Worm (Caenorhabditis elegans): ENCODE results near the gene lipl-4.
A peak's percentile ranks its signal among the peaks of the same experiment; 100 is the strongest.
"Not testable (repeated sequence)": the region's sequence is repeated elsewhere in the genome, so short reads cannot be mapped to it uniquely, and the experiment has no call there.

The lipl-4 gene

DNA sequence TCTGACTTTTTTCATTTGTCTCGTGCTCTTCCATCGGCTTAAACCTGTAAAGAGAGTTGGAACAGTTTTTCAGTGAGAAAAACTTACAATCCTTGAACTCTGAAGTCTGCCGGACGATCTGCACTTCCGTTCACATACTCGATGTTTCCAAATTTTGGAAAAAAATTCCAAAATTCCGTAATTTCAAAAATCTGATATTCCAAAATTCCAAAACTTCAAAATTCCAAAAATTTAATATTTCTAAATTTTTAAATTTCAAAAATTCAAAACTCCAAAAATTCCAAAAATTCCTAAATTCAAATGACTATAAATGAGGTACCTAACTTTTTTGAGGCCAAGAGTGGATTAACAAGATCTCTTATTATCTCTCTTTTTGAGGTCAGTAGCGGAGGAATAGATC, 26.6 kb downstream of the lipl-4 start, which contains the start of gene EGAP9.4:
Gene EGAP9.4, plus strand, starts transcription at position 301 of the 400 bp plus-strand sequence.
- no peak for TF ChIP-seq nhr-11 (tag; optimal IDR thresholded peaks at IDR 0.05)
- no peak for TF ChIP-seq egl-27 (tag; optimal IDR thresholded peaks at IDR 0.05)
- TF ChIP-seq nhr-25 (tag; optimal IDR thresholded peaks at IDR 0.05), result no peak
- TF ChIP-seq nhr-77 (tag; optimal IDR thresholded peaks at IDR 0.05), result no peak
- TF ChIP-seq blmp-1 (tag; optimal IDR thresholded peaks at IDR 0.05; ENCODE audit: insufficient read depth), result no peak
- no peak for TF ChIP-seq elt-1 (tag; optimal IDR thresholded peaks at IDR 0.05)
- TF ChIP-seq gmeb-1 (tag; optimal IDR thresholded peaks at IDR 0.05), result no peak

DNA sequence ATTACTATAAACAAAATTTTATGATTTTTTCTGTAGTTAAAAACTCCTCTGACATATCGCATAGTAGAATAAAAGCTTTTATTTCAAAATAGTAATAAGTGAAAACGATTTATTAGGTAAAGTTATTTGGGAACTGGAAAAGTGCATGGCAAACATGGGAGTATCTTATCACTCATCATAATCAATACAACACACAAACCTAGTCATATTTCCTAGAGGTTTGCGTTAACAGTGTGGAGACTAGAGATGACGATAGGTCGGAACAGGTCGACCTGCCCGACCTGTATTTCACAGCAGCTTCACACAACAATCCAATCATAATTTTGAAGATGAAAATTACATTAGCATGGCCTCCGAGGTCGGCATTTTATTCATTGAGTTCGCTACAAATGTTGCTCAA, 30.0 kb downstream of the lipl-4 start, which contains the start of gene EGAP9.3:
Gene EGAP9.3, minus strand, starts transcription at position 131 of the 400 bp plus-strand sequence.
- TF ChIP-seq nhr-12 (tag; optimal IDR thresholded peaks at IDR 0.05) (no peak), fos-1 (tag; optimal IDR thresholded peaks at IDR 0.05) (peak; percentile 74)

DNA sequence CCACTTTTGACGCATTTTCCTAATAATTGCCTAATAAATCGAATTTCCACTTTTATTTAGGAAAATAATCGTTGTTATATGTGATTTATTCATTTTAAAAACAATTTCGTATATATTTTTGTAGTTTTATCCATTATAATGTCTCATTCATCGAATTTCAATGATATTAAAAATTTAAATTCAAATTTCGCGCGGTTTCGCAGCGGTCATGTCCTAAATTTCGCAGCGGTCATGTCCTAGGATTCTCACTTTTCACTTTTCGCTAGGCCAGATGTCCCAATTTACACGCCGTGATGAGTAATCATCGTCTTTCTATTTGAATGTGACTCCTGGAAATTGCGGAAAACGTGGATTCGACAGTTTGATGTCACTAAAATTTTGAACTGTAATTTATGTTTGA, 31.8 kb downstream of the lipl-4 start, which contains the start of gene ZK1055.4:
Gene ZK1055.4, plus strand, starts transcription at position 301 of the 400 bp plus-strand sequence.
- not testable (repeated sequence) for TF ChIP-seq F13H6.1 (tag; optimal IDR thresholded peaks at IDR 0.05); lin-13 (GFP tag; optimal IDR thresholded peaks at IDR 0.05); unc-39 (tag; optimal IDR thresholded peaks at IDR 0.05)

DNA sequence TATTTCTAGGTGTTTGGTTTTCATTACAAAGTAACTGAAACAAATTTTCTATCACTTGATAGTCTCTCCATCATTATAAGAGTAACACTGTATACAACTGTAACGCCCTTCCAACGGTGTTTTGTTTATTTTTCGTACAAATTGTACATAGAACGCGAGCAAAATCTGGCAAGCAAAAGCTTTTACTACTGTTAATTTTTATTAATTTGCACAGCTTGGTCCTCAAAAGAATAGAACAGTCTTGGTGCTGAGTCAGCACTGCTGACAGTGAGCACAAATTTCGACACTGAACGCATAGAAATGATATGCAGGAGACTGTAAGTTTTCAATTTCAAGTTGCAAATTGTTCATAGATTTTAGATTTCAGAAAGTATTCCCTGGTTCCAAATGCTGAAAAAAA, 40.3 kb downstream of the lipl-4 start, which contains the start of gene ZK1055.2:
Gene ZK1055.2, plus strand, starts transcription at position 301 of the 400 bp plus-strand sequence.
- TF ChIP-seq mdl-1 (tag; optimal IDR thresholded peaks at IDR 0.05) (no peak), nhr-23 (tag; optimal IDR thresholded peaks at IDR 0.05) (no peak), zag-1 (tag; optimal IDR thresholded peaks at IDR 0.05) (no peak), sma-3 (GFP tag; optimal IDR thresholded peaks at IDR 0.05) (no peak), snpc-4 (tag; optimal IDR thresholded peaks at IDR 0.05) (no peak), R02D3.7 (tag; optimal IDR thresholded peaks at IDR 0.05) (no peak), ztf-11 (tag; optimal IDR thresholded peaks at IDR 0.05) (no peak), nhr-10 (tag; optimal IDR thresholded peaks at IDR 0.05) (no peak), nhr-129 (tag; optimal IDR thresholded peaks at IDR 0.05) (no peak), dmd-4 (tag; optimal IDR thresholded peaks at IDR 0.05) (no peak), mab-5 (tag; optimal IDR thresholded peaks at IDR 0.05) (no peak), sem-4 (tag; optimal IDR thresholded peaks at IDR 0.05) (no peak), nhr-12 (tag; optimal IDR thresholded peaks at IDR 0.05) (no peak), ztf-4 (tag; optimal IDR thresholded peaks at IDR 0.05) (no peak), nhr-25 (tag; optimal IDR thresholded peaks at IDR 0.05) (no peak), lin-39 (tag; optimal IDR thresholded peaks at IDR 0.05) (no peak), aly-2 (tag; optimal IDR thresholded peaks at IDR 0.05) (no peak)

DNA sequence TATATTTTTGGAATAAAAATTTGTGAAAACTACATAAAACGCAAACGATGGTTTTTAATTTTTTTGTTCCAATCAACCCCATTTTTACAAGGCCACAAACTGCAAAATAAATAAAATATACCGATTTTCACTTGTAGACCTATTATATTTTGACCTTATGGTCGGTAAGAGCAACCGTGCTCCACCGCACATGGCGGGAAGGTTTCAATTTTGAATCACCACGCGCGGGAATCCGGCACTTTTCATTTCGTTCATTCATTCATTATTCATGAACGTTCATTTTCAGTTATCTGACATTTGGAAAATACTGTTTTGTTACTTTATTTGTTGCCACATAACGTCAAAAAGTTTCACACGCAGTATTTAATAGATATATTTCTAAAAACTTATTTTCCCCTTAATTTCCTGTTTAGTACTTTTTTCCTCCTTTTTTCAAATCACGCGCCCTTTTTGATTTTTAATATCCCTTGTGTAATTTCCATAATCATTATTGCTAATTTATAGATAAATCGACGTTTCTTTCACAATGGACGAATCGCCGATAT, 43.8 kb downstream of the lipl-4 start, which contains the start of gene hcp-1:
Gene hcp-1, plus strand, starts transcription at position 495 of the 545 bp plus-strand sequence.
- TF ChIP-seq sem-4 (tag; optimal IDR thresholded peaks at IDR 0.05) (no peak), crh-2 (tag; optimal IDR thresholded peaks at IDR 0.05) (no peak), nhr-12 (tag; optimal IDR thresholded peaks at IDR 0.05) (no peak), unc-55 (GFP tag; optimal IDR thresholded peaks at IDR 0.05) (peak; percentile 46), gmeb-1 (tag; optimal IDR thresholded peaks at IDR 0.05) (peak; percentile 84), fos-1 (tag; optimal IDR thresholded peaks at IDR 0.05) (peak; percentile 10), ztf-4 (tag; optimal IDR thresholded peaks at IDR 0.05) (no peak)

All from whole organism, L2 larva.